Fruit fly (Drosophila melanogaster) whole organism, wandering third instar larva: ENCODE results near the gene CG14024.
A peak's percentile ranks its signal among the peaks of the same experiment; 100 is the strongest.

Experiments used
- Abd-B ChIP-seq: fragments of >200 bp; optimal IDR thresholded peaks from 2 replicates; lab custom pipeline; 2017; ENCODE audit warnings: missing biosample characterization, missing genetic modification characterization
- CG32264 ChIP-seq: fragments of 200-800 bp; sonication (Bioruptor generic); optimal IDR thresholded peaks from 2 replicates; lab custom pipeline; 2016; ENCODE audit warnings: missing biosample characterization, missing genetic modification characterization
- CG9705 ChIP-seq: fragments of 200-800 bp; sonication (Bioruptor generic); optimal IDR thresholded peaks from 2 replicates; lab custom pipeline; 2018; ENCODE audit warnings: missing biosample characterization, mild to moderate bottlenecking, missing genetic modification characterization
- CrebA ChIP-seq: fragments of 200-800 bp; sonication (Bioruptor generic); optimal IDR thresholded peaks from 2 replicates; lab custom pipeline; 2016; ENCODE audit warnings: missing biosample characterization, mild to moderate bottlenecking, missing genetic modification characterization, borderline replicate concordance
- Dfd ChIP-seq: fragments of >200 bp; optimal IDR thresholded peaks from 2 replicates; lab custom pipeline; 2017; ENCODE audit warnings: missing biosample characterization, missing genetic modification characterization
- Dif ChIP-seq: fragments of 200-275, 200-300 bp; sonication (Bioruptor generic); optimal IDR thresholded peaks from 2 replicates; lab custom pipeline; 2018; ENCODE audit warnings: missing biosample characterization, missing genetic modification characterization; ENCODE audit not compliant: partially characterized antibody
- GATAd ChIP-seq: sonication (Bioruptor generic); optimal IDR thresholded peaks from 2 replicates; lab custom pipeline; 2016; ENCODE audit warnings: missing biosample characterization, missing genetic modification characterization
- HLH106 ChIP-seq: fragments of 200-800 bp; optimal IDR thresholded peaks from 3 replicates; lab custom pipeline; 2019; ENCODE audit warnings: missing biosample characterization, mild to moderate bottlenecking, missing genetic modification characterization, moderate library complexity
- Hnf4 ChIP-seq: fragments of 200-800 bp; sonication (Bioruptor generic); optimal IDR thresholded peaks from 2 replicates; lab custom pipeline; 2016; ENCODE audit warnings: missing biosample characterization, mild to moderate bottlenecking, missing genetic modification characterization
- Hr83 ChIP-seq: fragments of 200-300 bp; sonication (Bioruptor generic); optimal IDR thresholded peaks from 2 replicates; lab custom pipeline; 2016; ENCODE audit warnings: missing biosample characterization, mild to moderate bottlenecking, missing genetic modification characterization, moderate library complexity; ENCODE audit not compliant: poor library complexity, severe bottlenecking
- Jra ChIP-seq: sonication (Bioruptor generic); optimal IDR thresholded peaks from 2 replicates; lab custom pipeline; 2016; ENCODE audit warnings: missing biosample characterization, missing genetic modification characterization
- Mio ChIP-seq: sonication (Bioruptor generic); optimal IDR thresholded peaks from 2 replicates; lab custom pipeline; 2016; ENCODE audit warnings: missing biosample characterization, missing genetic modification characterization
- Myc ChIP-seq: fragments of >200 bp; optimal IDR thresholded peaks from 2 replicates; lab custom pipeline; 2017
- N ChIP-seq: fragments of >200 bp; optimal IDR thresholded peaks from 2 replicates; lab custom pipeline; 2018; ENCODE audit warnings: missing biosample characterization, missing external identifiers, missing genetic modification characterization
- OdsH ChIP-seq: fragments of 200-800 bp; sonication (Bioruptor generic); optimal IDR thresholded peaks from 2 replicates; lab custom pipeline; 2016; ENCODE audit warnings: missing biosample characterization, mild to moderate bottlenecking, missing genetic modification characterization
- Rel ChIP-seq, 2 experiments: fragments of 200-800 bp; sonication (Bioruptor generic) in 1 of 2; optimal IDR thresholded peaks; 2 replicates in 1 of 2; 3 replicates in 1 of 2; lab custom pipeline; 2016 to 2019; ENCODE audit warnings: mild to moderate bottlenecking in 2 of 2, missing biosample characterization in 2 of 2, missing genetic modification characterization in 2 of 2, moderate library complexity in 1 of 2
- Sp1 ChIP-seq: fragments of 200-800 bp; sonication (Bioruptor generic); optimal IDR thresholded peaks from 3 replicates; lab custom pipeline; 2019; ENCODE audit warnings: missing biosample characterization, mild to moderate bottlenecking, missing genetic modification characterization, moderate library complexity
- Vsx2 ChIP-seq: fragments of 200-300, 225-300 bp; sonication (Bioruptor generic); optimal IDR thresholded peaks from 2 replicates; lab custom pipeline; 2018; ENCODE audit warnings: missing biosample characterization, missing genetic modification characterization; ENCODE audit not compliant: partially characterized antibody
- br ChIP-seq: fragments of 200-800 bp; sonication (Bioruptor generic); optimal IDR thresholded peaks from 2 replicates; lab custom pipeline; 2016; ENCODE audit warnings: missing biosample characterization, missing genetic modification characterization
- brk ChIP-seq: fragments of 200-800 bp; sonication (Bioruptor generic); optimal IDR thresholded peaks from 2 replicates; lab custom pipeline; 2016; ENCODE audit warnings: missing biosample characterization, mild to moderate bottlenecking, missing genetic modification characterization
- dl ChIP-seq, 2 experiments: fragments of 175-275, 200-275 bp in 1 of 2; fragments of 200-275 bp in 1 of 2; sonication (Bioruptor generic); optimal IDR thresholded peaks; lab custom pipeline; 2018; ENCODE audit warnings: mild to moderate bottlenecking in 2 of 2, missing biosample characterization in 2 of 2, missing genetic modification characterization in 2 of 2, moderate library complexity in 2 of 2; ENCODE audit not compliant: partially characterized antibody in 2 of 2, insufficient read depth in 1 of 2
- dmrt93B ChIP-seq: fragments of 200-800 bp; sonication (Bioruptor generic); optimal IDR thresholded peaks from 2 replicates; lab custom pipeline; 2018; ENCODE audit warnings: missing biosample characterization, mild to moderate bottlenecking, missing genetic modification characterization
- dsf ChIP-seq: sonication (Bioruptor generic); optimal IDR thresholded peaks from 2 replicates; lab custom pipeline; 2016; ENCODE audit warnings: missing biosample characterization, missing genetic modification characterization, borderline replicate concordance
- ey ChIP-seq: fragments of 200-800 bp; sonication (Bioruptor generic); optimal IDR thresholded peaks from 2 replicates; lab custom pipeline; 2016; ENCODE audit warnings: missing biosample characterization, missing genetic modification characterization
- foxo ChIP-seq, 2 experiments: fragments of 200-800 bp; sonication (Bioruptor generic); optimal IDR thresholded peaks; 2 replicates in 1 of 2; 3 replicates in 1 of 2; lab custom pipeline; 2016 to 2017; ENCODE audit warnings: missing biosample characterization in 2 of 2, missing genetic modification characterization in 2 of 2
- fru ChIP-seq: fragments of 200-800 bp; sonication (Bioruptor generic); optimal IDR thresholded peaks from 3 replicates; lab custom pipeline; 2016; ENCODE audit warnings: missing biosample characterization, mild to moderate bottlenecking, missing genetic modification characterization
- h ChIP-seq: fragments of 200-800 bp; sonication (Bioruptor generic); optimal IDR thresholded peaks from 3 replicates; lab custom pipeline; 2016; ENCODE audit warnings: missing biosample characterization, mild to moderate bottlenecking, missing genetic modification characterization
- jim ChIP-seq: fragments of 175-275, 200-325 bp; sonication (Bioruptor generic); optimal IDR thresholded peaks from 2 replicates; lab custom pipeline; 2016; ENCODE audit warnings: missing biosample characterization, mild to moderate bottlenecking, missing genetic modification characterization
- lola ChIP-seq: fragments of >200 bp; optimal IDR thresholded peaks from 2 replicates; lab custom pipeline; 2017; ENCODE audit warnings: missing biosample characterization, missing genetic modification characterization
- pan ChIP-seq: fragments of >200 bp; optimal IDR thresholded peaks from 2 replicates; lab custom pipeline; 2017
- psq ChIP-seq: fragments of 200-800 bp; sonication (Bioruptor generic); optimal IDR thresholded peaks from 3 replicates; lab custom pipeline; 2017; ENCODE audit warnings: missing biosample characterization, mild to moderate bottlenecking, missing genetic modification characterization, moderate library complexity
- rgr ChIP-seq: fragments of 200-800 bp; sonication (Bioruptor generic); optimal IDR thresholded peaks from 3 replicates; lab custom pipeline; 2016; ENCODE audit warnings: missing biosample characterization, mild to moderate bottlenecking, missing genetic modification characterization
- sage ChIP-seq: fragments of 200-800 bp; sonication (Bioruptor generic); optimal IDR thresholded peaks from 2 replicates; lab custom pipeline; 2016; ENCODE audit warnings: missing biosample characterization, mild to moderate bottlenecking, missing genetic modification characterization
- sv ChIP-seq: fragments of 200-800 bp; sonication (Bioruptor generic); optimal IDR thresholded peaks from 3 replicates; lab custom pipeline; 2016; ENCODE audit warnings: missing biosample characterization, missing genetic modification characterization
- tai ChIP-seq: sonication (Bioruptor generic); optimal IDR thresholded peaks from 2 replicates; lab custom pipeline; 2016; ENCODE audit warnings: missing biosample characterization, missing genetic modification characterization
- usp ChIP-seq: fragments of >200 bp; optimal IDR thresholded peaks from 2 replicates; lab custom pipeline; 2017; ENCODE audit warnings: missing biosample characterization, missing genetic modification characterization

CG14024 gene

DNA sequence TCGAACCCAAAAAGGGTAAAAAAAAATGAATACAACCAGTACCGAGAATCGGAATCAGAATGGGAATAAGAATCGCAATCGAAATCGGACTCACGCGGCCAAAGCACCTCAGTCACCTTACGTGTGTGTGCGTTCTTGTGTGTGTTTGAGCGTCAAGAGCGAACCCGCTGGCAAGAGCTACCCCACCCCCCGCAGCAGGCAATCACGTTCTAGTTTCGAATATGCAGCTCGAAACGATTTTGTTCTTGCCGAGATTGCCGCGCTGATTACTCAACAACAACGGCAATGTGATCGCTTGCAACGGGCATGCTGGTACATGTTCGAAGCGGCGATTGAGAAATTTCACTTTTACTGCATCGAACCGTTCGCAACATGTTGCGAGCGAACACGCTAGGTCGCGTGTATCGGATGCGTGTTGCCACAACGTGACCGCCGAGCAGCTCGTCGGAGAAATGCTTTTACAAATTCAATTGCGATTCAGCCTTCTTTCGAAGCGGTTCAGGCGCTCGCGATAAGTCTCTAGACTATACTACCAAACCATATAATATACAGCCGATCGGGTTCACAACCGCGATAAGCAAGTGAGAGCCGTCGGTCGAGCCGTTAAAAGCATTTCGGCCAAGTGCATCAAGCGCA, 9.3 kb downstream of the CG14024 start:
- TF ChIP-seq Sp1 (GFP tag; lab: Kevin White, UChicago) (peak; percentile 33), sv (GFP tag; lab: Kevin White, UChicago) (no peak), ey (GFP tag; lab: Kevin White, UChicago) (peak; percentile 13), dsf (GFP tag; lab: Kevin White, UChicago) (no peak), CG32264 (GFP tag; lab: Kevin White, UChicago) (no peak), sage (GFP tag; lab: Kevin White, UChicago) (peak; percentile 11), Rel (GFP tag; optimal IDR thresholded peaks at IDR 0.05; lab: Kevin White, UChicago) (peak; percentile 73), Rel (tag; optimal IDR thresholded peaks at IDR 0.05; lab: Kevin White, UChicago) (peak; percentile 78), HLH106 (tag; lab: Kevin White, UChicago) (no peak), foxo (GFP tag; optimal IDR thresholded peaks at IDR 0.05; lab: Kevin White, UChicago) (peak in 1 of 2 experiments; percentile 20), Vsx2 (peak; percentile 3), dl (GFP tag; optimal IDR thresholded peaks at IDR 0.05; lab: Kevin White, UChicago; ENCODE audit: insufficient read depth in 1 of 2, partially characterized antibody in 2 of 2) (peak in 1 of 2 experiments; percentile 11), Hnf4 (GFP tag; lab: Kevin White, UChicago) (peak; percentile 4), pan (lab: Kevin White, UChicago) (no peak), dmrt93B (GFP tag; lab: Kevin White, UChicago) (no peak), Jra (peak; percentile 25), lola (GFP tag; lab: Kevin White, UChicago) (no peak), psq (GFP tag; lab: Kevin White, UChicago) (peak; percentile 80), tai (GFP tag; lab: Kevin White, UChicago) (peak; percentile 64), CG9705 (no peak), Mio (GFP tag; lab: Kevin White, UChicago) (peak; percentile 5), rgr (GFP tag; lab: Kevin White, UChicago) (peak; percentile 35), brk (GFP tag; lab: Kevin White, UChicago) (peak; percentile 20), Myc (lab: Kevin White, UChicago) (no peak), N (peak; percentile 6), CrebA (peak; percentile 80), OdsH (peak; percentile 35), fru (peak; percentile 45), h (GFP tag; lab: Kevin White, UChicago) (peak; percentile 80), br (peak; percentile 65), jim (GFP tag; lab: Kevin White, UChicago) (peak; percentile 71), Hr83 (GFP tag; lab: Kevin White, UChicago) (peak; percentile 22), GATAd (no peak), Dfd (GFP tag; lab: Kevin White, UChicago) (no peak)

dm6 chr2L:5304367-5304766, 10.3 kb downstream of the CG14024 start:
- TF ChIP-seq Dif (GFP tag; lab: Kevin White, UChicago) (no peak), Hr83 (GFP tag; lab: Kevin White, UChicago) (no peak), Rel (GFP tag; optimal IDR thresholded peaks at IDR 0.05; lab: Kevin White, UChicago) (no peak), Rel (tag; optimal IDR thresholded peaks at IDR 0.05; lab: Kevin White, UChicago) (no peak), dmrt93B (GFP tag; lab: Kevin White, UChicago) (no peak), h (GFP tag; lab: Kevin White, UChicago) (no peak), GATAd (no peak), rgr (GFP tag; lab: Kevin White, UChicago) (no peak), usp (no peak), Abd-B (GFP tag; lab: Kevin White, UChicago) (no peak), CrebA (no peak), Mio (GFP tag; lab: Kevin White, UChicago) (no peak), dsf (GFP tag; lab: Kevin White, UChicago) (no peak)
- TF ChIP-seq, all 38 proteins: peak for 0
